Worm (Caenorhabditis elegans): ENCODE measurements around the gene oac-21.

oac-21 gene

DNA sequence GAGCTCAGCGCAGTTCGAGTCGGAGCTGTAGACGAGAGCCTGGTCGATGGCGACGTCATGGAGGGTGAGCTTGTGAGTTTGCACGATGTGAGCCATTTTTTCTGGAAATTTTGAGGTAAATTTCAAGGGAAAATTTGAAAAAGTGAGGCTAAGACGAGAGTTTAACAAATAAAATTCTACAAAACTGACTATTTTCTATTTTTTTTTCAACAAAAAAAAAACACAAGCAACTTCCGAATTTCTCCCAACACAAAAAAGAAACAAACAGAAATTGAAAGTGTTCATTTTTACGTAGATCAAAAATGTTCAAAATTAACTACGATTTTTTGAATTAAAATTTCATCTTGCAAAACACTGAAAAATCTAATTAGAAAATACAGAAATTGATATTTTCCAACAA is 15.4 kb upstream of the oac-21 start, which contains the start of gene F37C4.5:
TSS of gene F37C4.5 (minus strand) at position 101 of the 400 bp plus-strand sequence.
- TF ChIP-seq dox-1 (GFP tag; IDR thresholded peaks at IDR 0.05) (no peak), rec-8 (tag; optimal IDR thresholded peaks at IDR 0.05) (no peak), madf-8 (GFP tag; conservative IDR thresholded peaks at IDR 0.05) (no peak), ztf-25 (GFP tag; IDR thresholded peaks at IDR 0.05) (no peak)

DNA sequence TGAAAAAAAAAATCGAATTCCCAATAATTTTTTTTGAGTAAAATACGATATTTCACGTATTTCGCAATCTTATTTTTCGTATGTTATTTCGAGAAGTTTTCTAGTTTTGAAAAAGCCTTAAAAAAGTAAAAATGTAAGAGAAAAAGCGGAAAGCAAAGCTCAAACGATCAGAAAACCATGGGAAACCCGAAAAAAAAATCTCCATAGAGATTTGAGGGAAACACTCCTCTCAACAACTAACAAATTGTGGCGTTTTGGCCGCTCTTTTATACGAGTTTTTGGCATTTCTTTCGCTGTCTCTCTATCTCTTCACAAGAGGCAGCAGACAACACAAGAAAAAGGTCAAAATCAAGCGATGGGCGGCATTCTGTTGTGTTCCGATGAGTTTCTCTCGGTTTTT is 14.6 kb upstream of the oac-21 start:
- TF ChIP-seq F57C9.4 (tag; optimal IDR thresholded peaks at IDR 0.05) (no peak), Y56A3A.18 (GFP tag; IDR thresholded peaks at IDR 0.05) (no peak), hrde-1 (tag; optimal IDR thresholded peaks at IDR 0.05; ENCODE audit: borderline replicate concordance) (no peak), Y53F4B.3 (GFP tag; IDR thresholded peaks at IDR 0.05) (no peak), nhr-90 (tag; optimal IDR thresholded peaks at IDR 0.05) (no peak), atf-7 (tag; optimal IDR thresholded peaks at IDR 0.05) (no peak), B0336.3 (GFP tag; IDR thresholded peaks at IDR 0.05) (no peak), chd-7 (tag; optimal IDR thresholded peaks at IDR 0.05) (no peak), athp-1 (tag; optimal IDR thresholded peaks at IDR 0.05) (no peak), lsy-27 (tag; optimal IDR thresholded peaks at IDR 0.05; ENCODE audit: borderline replicate concordance, insufficient read depth) (no peak), ceh-79 (tag; optimal IDR thresholded peaks at IDR 0.05) (no peak), ztf-28 (GFP tag; IDR thresholded peaks at IDR 0.05) (no peak), sptf-2 (GFP tag; optimal IDR thresholded peaks at IDR 0.05) (no peak), mcd-1 (GFP tag; IDR thresholded peaks at IDR 0.05) (peak; percentile 30; the same call in 1 of the 2 replicates), Y95B8A.8 (GFP tag; IDR thresholded peaks at IDR 0.05) (no peak), xnd-1 (tag; optimal IDR thresholded peaks at IDR 0.05) (no peak), lin-40 (tag; optimal IDR thresholded peaks at IDR 0.05) (peak; percentile 42), F33H1.4 (GFP tag; IDR thresholded peaks at IDR 0.05) (no peak), ets-4 (GFP tag; optimal IDR thresholded peaks at IDR 0.05) (no peak), B0019.2 (GFP tag; conservative IDR thresholded peaks at IDR 0.05) (no peak), snpc-4 (GFP tag; optimal IDR thresholded peaks at IDR 0.05) (no peak), snpc-4 (tag; optimal IDR thresholded peaks at IDR 0.05) (no peak), nfya-1 (tag; optimal IDR thresholded peaks at IDR 0.05; ENCODE audit: borderline replicate concordance, insufficient read depth) (no peak), hlh-26 (GFP tag; conservative IDR thresholded peaks at IDR 0.05) (no peak), cebp-1 (GFP tag; IDR thresholded peaks at IDR 0.05) (peak; percentile 61; the same call in 1 of the 2 replicates), cebp-1 (tag; optimal IDR thresholded peaks at IDR 0.05) (peak; percentile 92), ccch-3 (GFP tag; optimal IDR thresholded peaks at IDR 0.05) (no peak), attf-6 (GFP tag; IDR thresholded peaks at IDR 0.05) (no peak), sea-2 (GFP tag; IDR thresholded peaks at IDR 0.05) (no peak), ceh-27 (GFP tag; optimal IDR thresholded peaks at IDR 0.05) (peak; percentile 24), F52B5.7 (tag; optimal IDR thresholded peaks at IDR 0.05) (no peak), ztf-18 (tag; optimal IDR thresholded peaks at IDR 0.05) (no peak), madf-8 (GFP tag; conservative IDR thresholded peaks at IDR 0.05) (no peak), lir-1 (GFP tag; conservative IDR thresholded peaks at IDR 0.05) (no peak), K12H6.12 (tag; optimal IDR thresholded peaks at IDR 0.05) (peak; percentile 34), attf-5 (GFP tag; optimal IDR thresholded peaks at IDR 0.05) (peak; percentile 29), rec-8 (tag; optimal IDR thresholded peaks at IDR 0.05) (no peak), Y79H2A.3 (GFP tag; conservative IDR thresholded peaks at IDR 0.05) (no peak), mes-4 (tag; optimal IDR thresholded peaks at IDR 0.05) (no peak), tbp1 (GFP tag; optimal IDR thresholded peaks at IDR 0.05) (peak; percentile 32), pha-4 (tag; optimal IDR thresholded peaks at IDR 0.05) (no peak), ztf-6 (GFP tag; IDR thresholded peaks at IDR 0.05) (no peak), cebp-2 (GFP tag; IDR thresholded peaks at IDR 0.05) (no peak), lin-54 (GFP tag; optimal IDR thresholded peaks at IDR 0.05) (no peak), let-607 (tag; optimal IDR thresholded peaks at IDR 0.05) (no peak)
